Worm (Caenorhabditis elegans): ENCODE results near the gene srj-24.

Gene srj-24

ce11 chrV:706918-707317 lies 31.8 kb downstream of the srj-24 start, which contains the start of gene srbc-38:
TSS of gene srbc-38 (plus strand) at chrV:707218.
- TF ChIP-seq elt-1 (tag; optimal IDR thresholded peaks at IDR 0.05) = no peak

- no peak for TF ChIP-seq ceh-28 (tag; optimal IDR thresholded peaks at IDR 0.05)
- TF ChIP-seq egl-5 (tag; optimal IDR thresholded peaks at IDR 0.05) = no peak
- TF ChIP-seq unc-62 (GFP tag; optimal IDR thresholded peaks at IDR 0.05) = no peak
- no peak for TF ChIP-seq nhr-77 (tag; optimal IDR thresholded peaks at IDR 0.05)
- TF ChIP-seq R02D3.7 (tag; optimal IDR thresholded peaks at IDR 0.05) = no peak
- no peak for TF ChIP-seq nhr-237 (tag; optimal IDR thresholded peaks at IDR 0.05)
- TF ChIP-seq elt-2 (tag; optimal IDR thresholded peaks at IDR 0.05) = no peak
- TF ChIP-seq nhr-11 (tag; optimal IDR thresholded peaks at IDR 0.05) = no peak
- no peak for TF ChIP-seq aly-2 (tag; optimal IDR thresholded peaks at IDR 0.05)
- TF ChIP-seq zag-1 (tag; optimal IDR thresholded peaks at IDR 0.05) = no peak
- no peak for TF ChIP-seq fkh-10 (GFP tag; optimal IDR thresholded peaks at IDR 0.05)
- TF ChIP-seq egl-27 (tag; optimal IDR thresholded peaks at IDR 0.05) = no peak
These were observed 36.4 kb downstream of the srj-24 start, which contains the start of gene srbc-37 for ce11 chrV:702260-702659. TSS of gene srbc-37 (plus strand) at chrV:702560.

DNA sequence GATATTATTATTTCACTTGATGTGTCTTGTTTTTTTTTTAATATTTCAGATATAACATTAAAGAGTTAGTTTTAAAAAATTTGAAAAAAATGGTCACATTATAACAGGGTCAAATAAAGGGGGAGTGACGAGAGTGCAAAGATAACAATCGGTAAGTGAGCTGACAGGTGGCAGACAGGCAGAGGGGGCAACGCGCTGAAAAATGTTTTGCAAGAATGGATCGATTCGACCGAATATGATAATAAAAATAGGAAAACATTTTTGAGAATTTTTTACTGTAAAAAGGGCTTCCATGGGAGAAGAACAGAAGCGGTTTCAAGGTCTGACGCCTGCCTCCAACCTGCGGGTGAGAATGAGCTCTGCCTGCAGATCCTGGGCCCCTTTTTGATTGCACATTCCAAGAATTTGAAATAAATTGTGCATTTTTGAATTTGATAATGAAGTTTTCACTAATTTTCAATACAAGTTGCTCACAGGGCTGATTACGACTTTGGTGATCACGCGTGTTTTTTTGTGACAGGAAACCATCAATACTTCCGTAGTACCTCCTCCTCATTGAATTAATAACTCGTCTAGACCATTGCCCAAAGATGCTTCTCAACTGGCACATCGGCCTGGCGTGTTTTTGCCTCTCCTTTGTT lies 39.1 kb downstream of the srj-24 start, which contains the start of the genes ugt-29 and srx-5:
Gene ugt-29 (minus strand): TSS at position 101 of the 641 bp plus-strand sequence.
Gene srx-5 (plus strand): TSS at position 591 of the 641 bp plus-strand sequence.
- TF ChIP-seq egl-27 (tag; optimal IDR thresholded peaks at IDR 0.05) = no peak
- TF ChIP-seq R02D3.7 (tag; optimal IDR thresholded peaks at IDR 0.05) = no peak
- no peak for TF ChIP-seq ama-1 (optimal IDR thresholded peaks at IDR 0.05)
- no peak for TF ChIP-seq lsy-12 (tag; optimal IDR thresholded peaks at IDR 0.05)
- TF ChIP-seq nhr-25 (tag; optimal IDR thresholded peaks at IDR 0.05) = no peak
- TF ChIP-seq ztf-4 (tag; optimal IDR thresholded peaks at IDR 0.05) = no peak
- TF ChIP-seq ZK546.5 (tag; optimal IDR thresholded peaks at IDR 0.05) = no peak
- TF ChIP-seq elt-1 (tag; optimal IDR thresholded peaks at IDR 0.05) = no peak
- no peak for TF ChIP-seq jun-1 (tag; optimal IDR thresholded peaks at IDR 0.05)
- TF ChIP-seq lin-15B (tag; optimal IDR thresholded peaks at IDR 0.05) = no peak
- TF ChIP-seq fkh-2 (tag; optimal IDR thresholded peaks at IDR 0.05) = no peak
- no peak for TF ChIP-seq eor-1 (tag; optimal IDR thresholded peaks at IDR 0.05)
- TF ChIP-seq sea-2 (GFP tag; optimal IDR thresholded peaks at IDR 0.05) = no peak
- no peak for TF ChIP-seq egl-5 (tag; optimal IDR thresholded peaks at IDR 0.05)
- no peak for TF ChIP-seq nhr-43 (tag; optimal IDR thresholded peaks at IDR 0.05; ENCODE audit: poor library complexity, severe bottlenecking)
- TF ChIP-seq nhr-237 (tag; optimal IDR thresholded peaks at IDR 0.05) = no peak
- no peak for TF ChIP-seq fos-1 (tag; optimal IDR thresholded peaks at IDR 0.05)

DNA sequence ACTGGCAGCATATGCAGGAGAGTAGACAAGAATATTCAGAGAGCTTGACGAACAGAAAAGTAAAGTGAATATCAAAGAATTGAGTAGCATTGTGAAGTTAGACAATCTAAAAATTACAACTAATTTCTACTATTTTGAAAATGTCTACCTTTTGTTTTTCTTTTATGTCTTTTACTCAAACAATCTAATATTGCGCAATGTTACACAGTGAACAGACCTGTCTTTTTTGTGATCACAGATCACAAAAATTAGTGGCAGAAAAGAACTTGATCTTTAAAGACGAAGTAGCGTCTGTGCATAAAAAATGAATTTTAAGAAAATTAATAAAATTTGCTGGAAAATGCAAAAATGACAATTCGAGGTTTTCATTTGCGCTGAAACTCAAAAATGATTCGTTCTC lies 39.6 kb downstream of the srj-24 start:
- no peak for TF ChIP-seq daf-12 (tag; optimal IDR thresholded peaks at IDR 0.05)
- no peak for TF ChIP-seq lin-39 (tag; optimal IDR thresholded peaks at IDR 0.05)
- no peak for TF ChIP-seq nhr-28 (tag; optimal IDR thresholded peaks at IDR 0.05)
- TF ChIP-seq nhr-67 (tag; optimal IDR thresholded peaks at IDR 0.05) = no peak
- no peak for TF ChIP-seq mml-1 (tag; optimal IDR thresholded peaks at IDR 0.05)
- no peak for TF ChIP-seq nhr-23 (tag; optimal IDR thresholded peaks at IDR 0.05)
- no peak for TF ChIP-seq skn-1 (tag; optimal IDR thresholded peaks at IDR 0.05)
- TF ChIP-seq fkh-2 (tag; optimal IDR thresholded peaks at IDR 0.05) = no peak
- TF ChIP-seq ama-1 (optimal IDR thresholded peaks at IDR 0.05) = no peak
- no peak for TF ChIP-seq nfya-1 (tag; optimal IDR thresholded peaks at IDR 0.05; ENCODE audit: insufficient read depth)
- TF ChIP-seq ceh-16 (tag; optimal IDR thresholded peaks at IDR 0.05) = no peak
- no peak for TF ChIP-seq ceh-82 (tag; optimal IDR thresholded peaks at IDR 0.05)
- no peak for TF ChIP-seq nhr-43 (tag; optimal IDR thresholded peaks at IDR 0.05; ENCODE audit: poor library complexity, severe bottlenecking)

- TF ChIP-seq fkh-2 (tag; optimal IDR thresholded peaks at IDR 0.05) = no peak
- TF ChIP-seq ama-1 (optimal IDR thresholded peaks at IDR 0.05) = no peak
- no peak for TF ChIP-seq nhr-77 (tag; optimal IDR thresholded peaks at IDR 0.05)
- TF ChIP-seq nhr-11 (tag; optimal IDR thresholded peaks at IDR 0.05) = no peak
- no peak for TF ChIP-seq ceh-28 (tag; optimal IDR thresholded peaks at IDR 0.05)
- no peak for TF ChIP-seq nhr-23 (tag; optimal IDR thresholded peaks at IDR 0.05)
- no peak for TF ChIP-seq R02D3.7 (tag; optimal IDR thresholded peaks at IDR 0.05)
- no peak for TF ChIP-seq unc-62 (GFP tag; optimal IDR thresholded peaks at IDR 0.05)
- TF ChIP-seq lin-15B (tag; optimal IDR thresholded peaks at IDR 0.05) = no peak
- no peak for TF ChIP-seq aly-2 (tag; optimal IDR thresholded peaks at IDR 0.05)
- no peak for TF ChIP-seq nfya-1 (tag; optimal IDR thresholded peaks at IDR 0.05; ENCODE audit: insufficient read depth)
These were observed 42.8 kb downstream of the srj-24 start, which contains the start of gene srj-52 for ce11 chrV:695914-696313. TSS of gene srj-52 (minus strand) at chrV:696014.

All from whole organism, L3 larva.